Fruit fly (Drosophila melanogaster): ENCODE data around the gene Sk2.
A peak's percentile ranks its signal among the peaks of the same experiment; 100 is the strongest.

The Sk2 gene

dm6 chr3L:3074805-3075204, 27.9 kb downstream of the Sk2 start:
- TF ChIP-seq CG17801 (GFP tag; optimal IDR thresholded peaks at IDR 0.05; ENCODE audit: partially characterized antibody) = no peak

- TF ChIP-seq CG17801 (GFP tag; optimal IDR thresholded peaks at IDR 0.05; ENCODE audit: partially characterized antibody) = no peak
Observed at dm6 chr3L:3076954-3077353, 30.1 kb downstream of the Sk2 start.

- peak; percentile 83 for TF ChIP-seq CG17801 (GFP tag; optimal IDR thresholded peaks at IDR 0.05; ENCODE audit: partially characterized antibody)
Observed at dm6 chr3L:3077568-3078107, 30.8 kb downstream of the Sk2 start.

- no peak for TF ChIP-seq CG17801 (GFP tag; optimal IDR thresholded peaks at IDR 0.05; ENCODE audit: partially characterized antibody)
Observed at dm6 chr3L:3078398-3079155, 31.7 kb downstream of the Sk2 start.

dm6 chr3L:3079156-3079495, 32.2 kb downstream of the Sk2 start:
- no peak for TF ChIP-seq CG17801 (GFP tag; optimal IDR thresholded peaks at IDR 0.05; ENCODE audit: partially characterized antibody)

dm6 chr3L:3080084-3080994, 33.5 kb downstream of the Sk2 start:
- no peak for TF ChIP-seq CG17801 (GFP tag; optimal IDR thresholded peaks at IDR 0.05; ENCODE audit: partially characterized antibody)

- TF ChIP-seq CG17801 (GFP tag; optimal IDR thresholded peaks at IDR 0.05; ENCODE audit: partially characterized antibody) = peak; percentile 98
Observed at dm6 chr3L:3081146-3081872, 34.4 kb downstream of the Sk2 start.

dm6 chr3L:3081966-3082516, 35.2 kb downstream of the Sk2 start:
- no peak for TF ChIP-seq CG17801 (GFP tag; optimal IDR thresholded peaks at IDR 0.05; ENCODE audit: partially characterized antibody)

dm6 chr3L:3083329-3084083, 36.6 kb downstream of the Sk2 start:
- TF ChIP-seq CG17801 (GFP tag; optimal IDR thresholded peaks at IDR 0.05; ENCODE audit: partially characterized antibody) = no peak

- TF ChIP-seq CG17801 (GFP tag; optimal IDR thresholded peaks at IDR 0.05; ENCODE audit: partially characterized antibody) = no peak
Observed at dm6 chr3L:3089012-3089411, 42.1 kb downstream of the Sk2 start.

dm6 chr3L:3090581-3091345, 43.9 kb downstream of the Sk2 start:
- TF ChIP-seq CG17801 (GFP tag; optimal IDR thresholded peaks at IDR 0.05; ENCODE audit: partially characterized antibody) = peak; percentile 6

dm6 chr3L:3095590-3095989, 48.7 kb downstream of the Sk2 start:
- TF ChIP-seq CG17801 (GFP tag; optimal IDR thresholded peaks at IDR 0.05; ENCODE audit: partially characterized antibody) = no peak

dm6 chr3L:3096073-3096725, 49.3 kb downstream of the Sk2 start:
- no peak for TF ChIP-seq CG17801 (GFP tag; optimal IDR thresholded peaks at IDR 0.05; ENCODE audit: partially characterized antibody)
